Worm (Caenorhabditis elegans) whole organism, L4 larva: ENCODE results near the gene M04B2.6.

ENCODE experiments used
- D1046.2 ChIP-seq: fragments of 200-800 bp; sonication (Bioruptor generic); IDR thresholded peaks from 2 replicates; pipeline ENCODE4 v1.3.6; 2022; ENCODE audit warnings: missing genetic modification characterization, missing compliant biosample characterization
- F10B5.3 ChIP-seq: sonication (generic microtip); optimal IDR thresholded peaks from 2 replicates; lab custom pipeline; 2016; ENCODE audit warnings: mild to moderate bottlenecking, missing genetic modification characterization, missing compliant biosample characterization
- F37D6.2 ChIP-seq: sonication (generic microtip); optimal IDR thresholded peaks from 2 replicates; lab custom pipeline; 2016; ENCODE audit warnings: mild to moderate bottlenecking, missing genetic modification characterization, missing compliant biosample characterization
- F44E2.7 ChIP-seq: fragments of 200-800 bp; sonication (Bioruptor generic); IDR thresholded peaks from 2 replicates; pipeline ENCODE4 v2.1.2; 2022; ENCODE audit warnings: missing genetic modification characterization, missing compliant biosample characterization
- R02D3.7 ChIP-seq: fragments of 150-350 bp; sonication (generic microtip); optimal IDR thresholded peaks from 3 replicates; lab custom pipeline; 2014; ENCODE audit warnings: missing biosample characterization, missing genetic modification characterization
- T20F7.1 ChIP-seq: fragments of 200-800 bp; sonication (Bioruptor generic); optimal IDR thresholded peaks from 2 replicates; lab custom pipeline; 2018; ENCODE audit warnings: mild to moderate bottlenecking, missing genetic modification characterization, missing compliant biosample characterization
- T26A8.4 ChIP-seq: fragments of 200-800 bp; sonication (Bioruptor generic); IDR thresholded peaks from 2 replicates; pipeline ENCODE4 v1.3.6; 2022; ENCODE audit warnings: missing genetic modification characterization, missing compliant biosample characterization
- Y48G9A.11 ChIP-seq: fragments of 200-800 bp; sonication (Bioruptor generic); IDR thresholded peaks from 2 replicates; pipeline ENCODE4 v1.3.6; 2022; ENCODE audit warnings: missing genetic modification reagents, missing genetic modification characterization, missing compliant biosample characterization
- aha-1 ChIP-seq: fragments of 150-350 bp; peaks from one replicate; lab custom pipeline; 2014; ENCODE audit warnings: missing biosample characterization, missing genetic modification characterization
- aly-2 ChIP-seq: sonication (generic microtip); optimal IDR thresholded peaks from 2 replicates; lab custom pipeline; 2018; ENCODE audit warnings: missing biosample characterization, missing genetic modification characterization
- ama-1 ChIP-seq: fragments of 150-350 bp; optimal IDR thresholded peaks from 2 replicates; lab custom pipeline; 2014; ENCODE audit warnings: inconsistent platforms, mixed read lengths
- attf-4 ChIP-seq: sonication (generic microtip); optimal IDR thresholded peaks from 3 replicates; lab custom pipeline; 2017; ENCODE audit warnings: missing biosample characterization, missing genetic modification characterization
- ceh-20 ChIP-seq: fragments of 200-800 bp; sonication (Bioruptor generic); IDR thresholded peaks from 2 replicates; pipeline ENCODE4 v1.3.6; 2022; ENCODE audit warnings: missing genetic modification reagents, missing genetic modification characterization, missing compliant biosample characterization
- ceh-28 ChIP-seq: fragments of 150-350 bp; optimal IDR thresholded peaks from 2 replicates; lab custom pipeline; 2014; ENCODE audit warnings: missing biosample characterization, missing genetic modification reagents, missing genetic modification characterization
- ceh-62 ChIP-seq: sonication (generic microtip); optimal IDR thresholded peaks from 2 replicates; lab custom pipeline; 2017; ENCODE audit warnings: missing biosample characterization, missing genetic modification characterization
- cey-2 ChIP-seq: sonication (generic microtip); optimal IDR thresholded peaks from 3 replicates; lab custom pipeline; 2017; ENCODE audit warnings: missing genetic modification characterization, mild to moderate bottlenecking, missing compliant biosample characterization, antibody characterized with exemption, borderline replicate concordance; ENCODE audit not compliant: insufficient read depth
- daf-16 ChIP-seq, 3 experiments: sonication (generic microtip); optimal IDR thresholded peaks; 2 replicates each; lab custom pipeline; 2016 to 2017; ENCODE audit warnings: missing genetic modification characterization in 3 of 3, missing genetic modification reagents in 3 of 3, mild to moderate bottlenecking in 2 of 3, missing compliant biosample characterization in 2 of 3, missing biosample characterization in 1 of 3, moderate library complexity in 1 of 3
- daf-19 ChIP-seq: fragments of 200-800 bp; sonication (Bioruptor generic); conservative IDR thresholded peaks from 2 replicates; pipeline ENCODE4 v1.3.6; 2022; ENCODE audit warnings: missing genetic modification characterization, missing compliant biosample characterization
- daf-8 ChIP-seq: fragments of 200-800 bp; sonication (Bioruptor generic); IDR thresholded peaks from 2 replicates; pipeline ENCODE4 v1.3.6; 2022; ENCODE audit warnings: missing genetic modification characterization, missing compliant biosample characterization
- dmd-6 ChIP-seq: fragments of 200-800 bp; sonication (Bioruptor generic); IDR thresholded peaks from 2 replicates; pipeline ENCODE4 v1.3.6; 2022; ENCODE audit warnings: missing genetic modification reagents, missing genetic modification characterization, missing compliant biosample characterization
- dpl-1 ChIP-seq: fragments of 150-350 bp; optimal IDR thresholded peaks from 2 replicates; lab custom pipeline; 2014; ENCODE audit warnings: missing biosample characterization, missing genetic modification reagents, missing genetic modification characterization
- dve-1 ChIP-seq: sonication (generic microtip); optimal IDR thresholded peaks from 2 replicates; lab custom pipeline; 2017; ENCODE audit warnings: antibody characterized with exemption, mild to moderate bottlenecking, missing genetic modification characterization, missing compliant biosample characterization; ENCODE audit not compliant: insufficient read depth
- egl-27 ChIP-seq: sonication (generic microtip); optimal IDR thresholded peaks from 3 replicates; lab custom pipeline; 2017; ENCODE audit warnings: missing biosample characterization, missing genetic modification reagents, missing genetic modification characterization
- egl-43 ChIP-seq: fragments of 200-800 bp; sonication (Bioruptor generic); IDR thresholded peaks from 2 replicates; pipeline ENCODE4 v1.3.6; 2022; ENCODE audit warnings: missing genetic modification reagents, missing genetic modification characterization, missing compliant biosample characterization
- fkh-10 ChIP-seq: fragments of 150-350 bp; optimal IDR thresholded peaks from 2 replicates; lab custom pipeline; 2014; ENCODE audit warnings: missing biosample characterization, missing genetic modification reagents, missing genetic modification characterization
- gei-8 ChIP-seq: fragments of 200-800 bp; sonication (Bioruptor generic); optimal IDR thresholded peaks from 2 replicates; lab custom pipeline; 2018; ENCODE audit warnings: mild to moderate bottlenecking, missing genetic modification characterization, missing compliant biosample characterization
- hif-1 ChIP-seq, 2 experiments: sonication (generic microtip); optimal IDR thresholded peaks; 2 replicates each; lab custom pipeline; 2016 to 2017; ENCODE audit warnings: missing compliant biosample characterization in 2 of 2, missing genetic modification characterization in 2 of 2, missing genetic modification reagents in 2 of 2, missing genotype in 2 of 2, mild to moderate bottlenecking in 1 of 2
- hlh-11 ChIP-seq: fragments of 200-800 bp; sonication (Bioruptor generic); optimal IDR thresholded peaks from 2 replicates; lab custom pipeline; 2018; ENCODE audit warnings: mild to moderate bottlenecking, missing genetic modification characterization, missing compliant biosample characterization
- hlh-30 ChIP-seq: sonication (generic microtip); optimal IDR thresholded peaks from 2 replicates; lab custom pipeline; 2017; ENCODE audit warnings: antibody characterized with exemption, mild to moderate bottlenecking, missing genetic modification characterization, missing compliant biosample characterization; ENCODE audit not compliant: insufficient read depth
- lim-7 ChIP-seq: fragments of 200-800 bp; sonication (Bioruptor generic); IDR thresholded peaks from 2 replicates; pipeline ENCODE4 v1.3.6; 2022; ENCODE audit warnings: missing genetic modification characterization, missing compliant biosample characterization
- lin-13 ChIP-seq: fragments of 150-350 bp; optimal IDR thresholded peaks from 2 replicates; lab custom pipeline; 2014; ENCODE audit warnings: missing biosample characterization, missing genetic modification reagents, missing genetic modification characterization
- lin-39 ChIP-seq: fragments of 150-350 bp; optimal IDR thresholded peaks from 2 replicates; lab custom pipeline; 2014; ENCODE audit warnings: missing biosample characterization, missing genetic modification reagents, missing genetic modification characterization
- lsy-2 ChIP-seq, 2 experiments: fragments of 150-350 bp in 1 of 2; sonication (generic microtip) in 1 of 2; optimal IDR thresholded peaks; 2 replicates each; lab custom pipeline; 2014 to 2017; ENCODE audit warnings: missing biosample characterization in 2 of 2, missing genetic modification characterization in 2 of 2
- mdl-1 ChIP-seq, 2 experiments: fragments of 150-350 bp in 1 of 2; sonication (generic microtip) in 1 of 2; optimal IDR thresholded peaks; 2 replicates each; lab custom pipeline; 2014 to 2017; ENCODE audit warnings: missing biosample characterization in 2 of 2, missing genetic modification characterization in 2 of 2
- mes-2 ChIP-seq: sonication (generic microtip); optimal IDR thresholded peaks from 2 replicates; lab custom pipeline; 2016; ENCODE audit warnings: missing genotype, mild to moderate bottlenecking, missing genetic modification characterization, missing compliant biosample characterization; ENCODE audit not compliant: poor library complexity, severe bottlenecking
- nhr-11 ChIP-seq: fragments of 150-350 bp; optimal IDR thresholded peaks from 2 replicates; lab custom pipeline; 2014; ENCODE audit warnings: missing biosample characterization, missing genetic modification characterization
- nhr-111 ChIP-seq: fragments of 200-800 bp; sonication (Bioruptor generic); optimal IDR thresholded peaks from 2 replicates; lab custom pipeline; 2018; ENCODE audit warnings: mild to moderate bottlenecking, missing genetic modification characterization, missing compliant biosample characterization
- nhr-48 ChIP-seq: sonication (generic microtip); optimal IDR thresholded peaks from 2 replicates; lab custom pipeline; 2016; ENCODE audit warnings: mild to moderate bottlenecking, missing genetic modification characterization, missing compliant biosample characterization
- nhr-77 ChIP-seq: fragments of 150-350 bp; optimal IDR thresholded peaks from 2 replicates; lab custom pipeline; 2014; ENCODE audit warnings: missing biosample characterization, missing genetic modification characterization
- pqm-1 ChIP-seq: sonication (generic microtip); optimal IDR thresholded peaks from 2 replicates; lab custom pipeline; 2017; ENCODE audit warnings: missing biosample characterization, missing genetic modification characterization
- rbr-2 ChIP-seq: sonication (generic microtip); optimal IDR thresholded peaks from 2 replicates; lab custom pipeline; 2016; ENCODE audit warnings: missing genotype, missing genetic modification characterization, missing compliant biosample characterization
- saeg-2 ChIP-seq: fragments of 200-800 bp; sonication (Bioruptor generic); IDR thresholded peaks from 2 replicates; pipeline ENCODE4 v1.3.6; 2022; ENCODE audit warnings: missing genetic modification reagents, missing genetic modification characterization, missing compliant biosample characterization
- snpc-4 ChIP-seq: fragments of 150-350 bp; optimal IDR thresholded peaks from 2 replicates; lab custom pipeline; 2014; ENCODE audit warnings: missing biosample characterization, missing genetic modification characterization
- unc-62 ChIP-seq, 3 experiments: fragments of 150-350 bp in 1 of 3; sonication (generic microtip); optimal IDR thresholded peaks in 2 of 3; peaks in 1 of 3; 1 replicate in 1 of 3; 2 replicates in 2 of 3; lab custom pipeline; 2014 to 2017; ENCODE audit warnings: missing biosample characterization in 3 of 3, missing genetic modification characterization in 3 of 3, missing genetic modification reagents in 3 of 3, missing genotype in 1 of 3
- zfp-2 ChIP-seq: sonication (generic microtip); optimal IDR thresholded peaks from 2 replicates; lab custom pipeline; 2016; ENCODE audit warnings: mild to moderate bottlenecking, missing genetic modification characterization, missing compliant biosample characterization
- zip-11 ChIP-seq: fragments of 200-800 bp; sonication (Bioruptor generic); IDR thresholded peaks from 2 replicates; pipeline ENCODE4 v1.3.6; 2022; ENCODE audit warnings: missing genetic modification characterization, missing compliant biosample characterization
- ztf-7 ChIP-seq: fragments of 150-350 bp; optimal IDR thresholded peaks from 2 replicates; lab custom pipeline; 2014; ENCODE audit warnings: missing biosample characterization, missing genetic modification characterization

The M04B2.6 gene

ce11 chrIV:11523685-11524084 lies 13.1 kb upstream of the M04B2.6 start:
- no peak for TF ChIP-seq zfp-2
- TF ChIP-seq mes-2 (tag; lab: Kevin White, UChicago): peak; percentile 43
- TF ChIP-seq attf-4: no peak
- peak; percentile 19 for TF ChIP-seq gei-8 (GFP tag; lab: Kevin White, UChicago)
- peak; percentile 88 for TF ChIP-seq aha-1 (tag; lab: Kevin White, UChicago)
- TF ChIP-seq egl-43: 0 out of 2 replicates have a peak, but pooled peaks have one; percentile 11
- TF ChIP-seq R02D3.7 (tag; lab: Kevin White, UChicago): no peak
- TF ChIP-seq dve-1 (tag; lab: Kevin White, UChicago): peak; percentile 6
- TF ChIP-seq lim-7 (GFP tag; lab: Robert Waterston, UW): 0 out of 2 replicates have a peak, but pooled peaks have one; percentile 9
- no peak for TF ChIP-seq daf-16 (GFP tag; optimal IDR thresholded peaks at IDR 0.05; lab: Kevin White, UChicago)
- peak; percentile 46 for TF ChIP-seq daf-16 (tag; optimal IDR thresholded peaks at IDR 0.05; lab: Kevin White, UChicago)
- no peak for TF ChIP-seq zip-11
- no peak for TF ChIP-seq daf-8 (GFP tag; lab: Robert Waterston, UW)
- no peak for TF ChIP-seq ceh-62 (tag; lab: Kevin White, UChicago)
- TF ChIP-seq lin-13 (GFP tag; lab: Kevin White, UChicago): peak; percentile 6
- TF ChIP-seq hlh-30: peak; percentile 83
- no peak for TF ChIP-seq pqm-1 (tag; lab: Kevin White, UChicago)
- 0 out of 2 replicates have a peak, but pooled peaks have one; percentile 18 for TF ChIP-seq ceh-20
- no peak for TF ChIP-seq cey-2 (tag; lab: Kevin White, UChicago)

ce11 chrIV:11522225-11522952 lies 11.8 kb upstream of the M04B2.6 start:
- TF ChIP-seq mdl-1 (tag; optimal IDR thresholded peaks at IDR 0.05; lab: Kevin White, UChicago) (peak in 1 of 2 experiments; percentile 65), daf-19 (GFP tag; lab: Robert Waterston, UW) (0 out of 2 replicates have a peak, but pooled peaks have one; percentile 15), fkh-10 (GFP tag; lab: Kevin White, UChicago) (peak; percentile 13), hlh-30 (peak; percentile 78), nhr-11 (tag; lab: Kevin White, UChicago) (peak; percentile 56), D1046.2 (GFP tag; lab: Robert Waterston, UW) (no peak), egl-27 (tag; lab: Kevin White, UChicago) (no peak), nhr-48 (tag; lab: Kevin White, UChicago) (peak; percentile 77), dve-1 (tag; lab: Kevin White, UChicago) (peak; percentile 80), ceh-28 (tag; lab: Kevin White, UChicago) (peak; percentile 49), snpc-4 (tag; lab: Kevin White, UChicago) (no peak), unc-62 (GFP tag; optimal IDR thresholded peaks at IDR 0.05 in 1 of 2; lab: Kevin White, UChicago) (peak in 1 of 2 experiments; percentile 97), unc-62 (tag; optimal IDR thresholded peaks at IDR 0.05; lab: Kevin White, UChicago) (no peak), aly-2 (no peak), T26A8.4 (GFP tag; lab: Robert Waterston, UW) (peak; percentile 62), lin-39 (tag; lab: Kevin White, UChicago) (no peak), rbr-2 (peak; percentile 62), F37D6.2 (tag; lab: Kevin White, UChicago) (peak; percentile 20), nhr-111 (GFP tag; lab: Kevin White, UChicago) (no peak), ceh-62 (tag; lab: Kevin White, UChicago) (no peak), F10B5.3 (tag; lab: Kevin White, UChicago) (no peak), nhr-77 (tag; lab: Kevin White, UChicago) (peak; percentile 92), lin-13 (GFP tag; lab: Kevin White, UChicago) (peak; percentile 31), Y48G9A.11 (GFP tag; lab: Robert Waterston, UW) (peak; percentile 77), dmd-6 (GFP tag; lab: Robert Waterston, UW) (peak; percentile 46; the same call in 1 of the 2 replicates), ama-1 (lab: Kevin White, UChicago) (peak; percentile 13), hif-1 (tag; optimal IDR thresholded peaks at IDR 0.05; lab: Kevin White, UChicago) (peak in 1 of 2 experiments; percentile 28), saeg-2 (GFP tag; lab: Robert Waterston, UW) (0 out of 2 replicates have a peak, but pooled peaks have one; percentile 21), dpl-1 (GFP tag; lab: Kevin White, UChicago) (peak; percentile 39), ztf-7 (tag; lab: Kevin White, UChicago) (peak; percentile 18), hlh-11 (peak; percentile 84), T20F7.1 (peak; percentile 88), zfp-2 (no peak), lsy-2 (tag; optimal IDR thresholded peaks at IDR 0.05; lab: Kevin White, UChicago) (peak; percentile 35 to 72), F44E2.7 (no peak)
